Worm (Caenorhabditis elegans): ENCODE data around the gene nlp-78.

nlp-78 gene

ce11 chrII:9135878-9136277, at the start of gene nlp-78:
TSS of gene nlp-78 (plus strand) at chrII:9136178.
- TF ChIP-seq nhr-90 (tag; optimal IDR thresholded peaks at IDR 0.05; ENCODE audit: poor library complexity) = no peak
- TF ChIP-seq irx-1 (tag; optimal IDR thresholded peaks at IDR 0.05) = no peak
- no peak for TF ChIP-seq hlh-4 (tag; optimal IDR thresholded peaks at IDR 0.05)
- TF ChIP-seq dsc-1 (tag; optimal IDR thresholded peaks at IDR 0.05) = no peak
- no peak for TF ChIP-seq egl-27 (tag; optimal IDR thresholded peaks at IDR 0.05)
- no peak for TF ChIP-seq nhr-11 (tag; optimal IDR thresholded peaks at IDR 0.05)
- TF ChIP-seq ztf-4 (tag; optimal IDR thresholded peaks at IDR 0.05) = no peak
- TF ChIP-seq blmp-1 (tag; optimal IDR thresholded peaks at IDR 0.05) = no peak
- no peak for TF ChIP-seq fkh-8 (tag; optimal IDR thresholded peaks at IDR 0.05)

ce11 chrII:9086308-9086707, 49.7 kb upstream of the nlp-78 start, which contains the start of gene hlh-3:
TSS of gene hlh-3 (plus strand) at chrII:9086608.
- TF ChIP-seq ztf-11 (tag; optimal IDR thresholded peaks at IDR 0.05) (no peak), unc-86 (tag; optimal IDR thresholded peaks at IDR 0.05) (no peak), nhr-237 (tag; optimal IDR thresholded peaks at IDR 0.05) (no peak), C04F5.9 (tag; optimal IDR thresholded peaks at IDR 0.05) (no peak), zag-1 (tag; optimal IDR thresholded peaks at IDR 0.05) (no peak), egl-13 (tag; optimal IDR thresholded peaks at IDR 0.05) (no peak), unc-130 (tag; optimal IDR thresholded peaks at IDR 0.05) (no peak), grh-1 (GFP tag; IDR thresholded peaks at IDR 0.05) (no peak), lin-35 (GFP tag; optimal IDR thresholded peaks at IDR 0.05) (no peak), lsy-2 (tag; optimal IDR thresholded peaks at IDR 0.05) (no peak), nhr-11 (tag; optimal IDR thresholded peaks at IDR 0.05) (no peak), nhr-90 (tag; optimal IDR thresholded peaks at IDR 0.05; ENCODE audit: poor library complexity) (no peak), snu-23 (GFP tag; optimal IDR thresholded peaks at IDR 0.05) (no peak), irx-1 (tag; optimal IDR thresholded peaks at IDR 0.05) (no peak), blmp-1 (tag; optimal IDR thresholded peaks at IDR 0.05) (no peak), skn-1 (tag; optimal IDR thresholded peaks at IDR 0.05) (no peak), nhr-77 (tag; optimal IDR thresholded peaks at IDR 0.05) (no peak), pqm-1 (tag; optimal IDR thresholded peaks at IDR 0.05) (no peak)

- TF ChIP-seq lin-35 (GFP tag; optimal IDR thresholded peaks at IDR 0.05) = peak in 1 of 2 experiments; percentile 22
- TF ChIP-seq ztf-4 (tag; optimal IDR thresholded peaks at IDR 0.05) = no peak
- no peak for TF ChIP-seq aly-2 (tag; optimal IDR thresholded peaks at IDR 0.05)
- TF ChIP-seq elt-2 (tag; optimal IDR thresholded peaks at IDR 0.05) = peak; percentile 48
- no peak for TF ChIP-seq ztf-11 (tag; optimal IDR thresholded peaks at IDR 0.05)
- TF ChIP-seq nhr-237 (tag; optimal IDR thresholded peaks at IDR 0.05) = no peak
- TF ChIP-seq xbp-1 (tag; optimal IDR thresholded peaks at IDR 0.05) = no peak
- no peak for TF ChIP-seq nhr-47 (tag; optimal IDR thresholded peaks at IDR 0.05)
- TF ChIP-seq zag-1 (tag; optimal IDR thresholded peaks at IDR 0.05) = no peak
- no peak for TF ChIP-seq hpl-2 (GFP tag; optimal IDR thresholded peaks at IDR 0.05)
- peak; percentile 0 for TF ChIP-seq nhr-71 (tag; optimal IDR thresholded peaks at IDR 0.05)
- no peak for TF ChIP-seq tbx-2 (tag; optimal IDR thresholded peaks at IDR 0.05)
- TF ChIP-seq fos-1 (tag; optimal IDR thresholded peaks at IDR 0.05) = no peak
- TF ChIP-seq pag-3 (tag; optimal IDR thresholded peaks at IDR 0.05; ENCODE audit: borderline replicate concordance, insufficient read depth) = no peak
- peak; percentile 22 for TF ChIP-seq lin-14 (GFP tag; optimal IDR thresholded peaks at IDR 0.05)
- no peak for TF ChIP-seq mab-9 (GFP tag; IDR thresholded peaks at IDR 0.05)
- TF ChIP-seq blmp-1 (tag; optimal IDR thresholded peaks at IDR 0.05) = no peak
- no peak for TF ChIP-seq lin-13 (GFP tag; optimal IDR thresholded peaks at IDR 0.05)
- no peak for TF ChIP-seq lsy-2 (tag; optimal IDR thresholded peaks at IDR 0.05)
- no peak for TF ChIP-seq egl-27 (tag; optimal IDR thresholded peaks at IDR 0.05)
- TF ChIP-seq snpc-4 (tag; optimal IDR thresholded peaks at IDR 0.05) = no peak
- TF ChIP-seq nhr-76 (tag; optimal IDR thresholded peaks at IDR 0.05) = no peak
- no peak for TF ChIP-seq rnt-1 (tag; optimal IDR thresholded peaks at IDR 0.05)
- TF ChIP-seq vab-15 (tag; optimal IDR thresholded peaks at IDR 0.05) = peak; percentile 22
- no peak for TF ChIP-seq ces-1 (GFP tag; optimal IDR thresholded peaks at IDR 0.05)
- no peak for TF ChIP-seq hlh-4 (tag; optimal IDR thresholded peaks at IDR 0.05)
- peak; percentile 56 for TF ChIP-seq nhr-85 (tag)
- no peak for TF ChIP-seq mep-1 (tag; optimal IDR thresholded peaks at IDR 0.05)
- TF ChIP-seq nhr-11 (tag; optimal IDR thresholded peaks at IDR 0.05) = no peak
- no peak for TF ChIP-seq zip-4 (GFP tag; optimal IDR thresholded peaks at IDR 0.05)
- no peak for TF ChIP-seq sup-37 (GFP tag; optimal IDR thresholded peaks at IDR 0.05)
- TF ChIP-seq elt-3 (tag; optimal IDR thresholded peaks at IDR 0.05) = peak in 1 of 6 experiments; percentile 18
- no peak for TF ChIP-seq lin-39 (tag; optimal IDR thresholded peaks at IDR 0.05)
Measured at ce11 chrII:9092910-9093309, 43.1 kb upstream of the nlp-78 start.
